Worm (Caenorhabditis elegans) whole organism, late embryonic: ENCODE results near the gene dmd-6.

ENCODE experiments used
- F13H6.1 ChIP-seq: sonication (generic microtip); optimal IDR thresholded peaks from 2 replicates; lab custom pipeline; 2016; ENCODE audit warnings: missing genetic modification characterization, missing compliant biosample characterization
- fkh-10 ChIP-seq: fragments of 150-350 bp; optimal IDR thresholded peaks from 2 replicates; lab custom pipeline; 2014; ENCODE audit warnings: missing biosample characterization, missing genetic modification reagents, missing genetic modification characterization
- gmeb-2 ChIP-seq: sonication (generic microtip); optimal IDR thresholded peaks from 2 replicates; lab custom pipeline; 2016; ENCODE audit warnings: missing genetic modification characterization, inconsistent platforms, missing compliant biosample characterization
- pag-3 ChIP-seq: sonication (generic microtip); optimal IDR thresholded peaks from 2 replicates; lab custom pipeline; 2016; ENCODE audit warnings: missing compliant biosample characterization, missing genetic modification characterization, borderline replicate concordance

DNA sequence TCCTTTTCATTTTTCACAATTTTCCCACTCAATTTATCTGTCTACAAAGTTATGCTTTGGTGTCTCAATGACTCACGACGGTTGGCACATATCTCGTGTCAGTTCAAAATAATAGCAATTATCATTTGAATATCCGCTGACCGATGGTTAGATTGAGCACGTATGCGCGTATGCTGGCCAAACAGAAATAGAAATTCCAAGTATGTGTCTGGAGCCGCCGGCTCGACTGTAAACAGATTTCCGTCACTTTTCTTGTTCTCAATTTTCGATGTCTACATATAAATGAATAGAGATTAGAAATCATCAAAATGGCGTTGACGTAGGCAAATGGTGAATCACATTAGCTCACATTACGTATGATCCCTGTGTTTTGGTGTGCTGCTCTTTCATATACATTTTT, 4.7 kb downstream of the dmd-6 start:
- no peak for TF ChIP-seq gmeb-2 (tag; lab: Kevin White, UChicago)
- TF ChIP-seq F13H6.1 (tag; lab: Kevin White, UChicago): no peak
- TF ChIP-seq fkh-10: no peak
- TF ChIP-seq pag-3 (tag; lab: Kevin White, UChicago): no peak
